Worm (Caenorhabditis elegans) whole organism, L4/young adult: Measurements from ENCODE around the gene irld-11.

ENCODE experiments used
- W03F9.2 ChIP-seq: fragments of 150-350 bp; optimal IDR thresholded peaks from 2 replicates; lab custom pipeline; 2014; ENCODE audit warnings: missing biosample characterization, missing genetic modification characterization
- dao-5 ChIP-seq: sonication (generic microtip); optimal IDR thresholded peaks from 2 replicates; lab custom pipeline; 2016; ENCODE audit warnings: missing genotype, missing genetic modification characterization, moderate library complexity, missing compliant biosample characterization

DNA sequence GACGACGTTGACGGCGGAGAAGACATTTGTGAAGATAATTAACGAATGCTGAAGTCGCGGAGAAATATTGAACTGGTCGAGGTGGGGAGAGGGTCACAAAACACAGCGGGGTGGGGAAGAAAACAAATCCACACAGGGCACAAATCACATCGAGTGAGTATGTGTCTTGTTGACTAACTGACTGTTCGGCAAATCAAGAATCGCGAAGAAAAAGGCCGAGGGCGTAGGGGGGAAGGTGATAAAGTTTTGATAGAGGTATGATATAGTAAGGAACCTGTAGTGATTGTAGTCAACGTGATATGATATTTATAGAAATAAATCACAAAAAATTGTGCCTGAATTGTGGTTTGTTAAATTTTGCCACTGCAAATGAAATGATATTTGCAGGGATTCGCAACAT is 47.2 kb upstream of the irld-11 start, which contains the start of gene nhr-178:
- TF ChIP-seq W03F9.2 (tag; lab: Kevin White, UChicago) (no peak), dao-5 (tag; lab: Kevin White, UChicago) (no peak)
